Worm (Caenorhabditis elegans) whole organism, young adult: Measurements from ENCODE around the gene F13H8.3.
A peak's percentile ranks its signal among the peaks of the same experiment; 100 is the strongest.

ENCODE experiments used
- B0019.2 ChIP-seq: fragments of 200-800 bp; sonication (Bioruptor generic); conservative IDR thresholded peaks from 2 replicates; pipeline ENCODE4 v1.3.6; 2022; ENCODE audit warnings: missing genetic modification reagents, missing genetic modification characterization, missing compliant biosample characterization
- C17E4.6 ChIP-seq: fragments of 200-800 bp; sonication (Bioruptor generic); IDR thresholded peaks from 2 replicates; pipeline ENCODE4 v1.3.6; 2022; ENCODE audit warnings: missing genetic modification reagents, missing genetic modification characterization, missing compliant biosample characterization
- F22D6.2 ChIP-seq: sonication (generic microtip); optimal IDR thresholded peaks from 2 replicates; lab custom pipeline; 2016; ENCODE audit warnings: mild to moderate bottlenecking, missing genetic modification characterization, missing compliant biosample characterization
- F23B12.7 ChIP-seq: sonication (generic microtip); optimal IDR thresholded peaks from 2 replicates; lab custom pipeline; 2017; ENCODE audit warnings: missing genetic modification characterization, mild to moderate bottlenecking, missing compliant biosample characterization, antibody characterized with exemption, moderate library complexity; ENCODE audit not compliant: insufficient read depth
- K11D2.4 ChIP-seq: fragments of 200-800 bp; sonication (Bioruptor generic); IDR thresholded peaks from 2 replicates; pipeline ENCODE4 v1.3.6; 2022; ENCODE audit warnings: missing genetic modification reagents, missing genetic modification characterization, missing compliant biosample characterization
- T07F8.4 ChIP-seq: sonication (generic microtip); optimal IDR thresholded peaks from 2 replicates; lab custom pipeline; 2016; ENCODE audit warnings: mild to moderate bottlenecking, missing genetic modification characterization, moderate library complexity, missing compliant biosample characterization
- Y53F4B.3 ChIP-seq: fragments of 200-800 bp; sonication (Bioruptor generic); IDR thresholded peaks from 2 replicates; pipeline ENCODE4 v1.3.6; 2022; ENCODE audit warnings: missing genetic modification reagents, missing genetic modification characterization, missing compliant biosample characterization
- Y53G8AR.9 ChIP-seq: fragments of 200-800 bp; sonication (Bioruptor generic); conservative IDR thresholded peaks from 2 replicates; pipeline ENCODE4 v1.3.6; 2022; ENCODE audit warnings: missing genetic modification reagents, missing genetic modification characterization, missing compliant biosample characterization
- Y56A3A.18 ChIP-seq: fragments of 200-800 bp; sonication (Bioruptor generic); IDR thresholded peaks from 2 replicates; pipeline ENCODE4 v1.3.6; 2022; ENCODE audit warnings: missing genetic modification reagents, missing genetic modification characterization, missing compliant biosample characterization
- Y67H2A.10 ChIP-seq: fragments of 200-800 bp; sonication (Bioruptor generic); conservative IDR thresholded peaks from 2 replicates; pipeline ENCODE4 v1.3.6; 2022; ENCODE audit warnings: missing genetic modification reagents, missing genetic modification characterization, missing compliant biosample characterization
- ama-1 ChIP-seq, 3 experiments: fragments of 150-350 bp in 1 of 3; sonication (generic microtip) in 2 of 3; optimal IDR thresholded peaks; 2 replicates each; lab custom pipeline; 2014 to 2018; ENCODE audit warnings: missing biosample characterization in 2 of 3, missing genetic modification characterization in 2 of 3, missing genetic modification reagents in 2 of 3
- atf-7 ChIP-seq: sonication (generic microtip); optimal IDR thresholded peaks from 2 replicates; lab custom pipeline; 2017; ENCODE audit warnings: mild to moderate bottlenecking, missing genetic modification characterization, missing compliant biosample characterization
- attf-5 ChIP-seq: fragments of 200-800 bp; sonication (Bioruptor generic); optimal IDR thresholded peaks from 2 replicates; lab custom pipeline; 2018; ENCODE audit warnings: mild to moderate bottlenecking, missing genetic modification characterization, missing compliant biosample characterization
- attf-6 ChIP-seq: fragments of 200-800 bp; sonication (Bioruptor generic); IDR thresholded peaks from 2 replicates; pipeline ENCODE4 v1.3.6; 2022; ENCODE audit warnings: missing genetic modification reagents, missing genetic modification characterization, missing compliant biosample characterization
- cebp-2 ChIP-seq: fragments of 200-800 bp; sonication (Bioruptor generic); IDR thresholded peaks from 2 replicates; pipeline ENCODE4 v1.3.6; 2022; ENCODE audit warnings: missing genetic modification characterization, missing compliant biosample characterization
- ceh-100 ChIP-seq: fragments of 200-800 bp; sonication (Bioruptor generic); IDR thresholded peaks from 2 replicates; pipeline ENCODE4 v1.3.6; 2022; ENCODE audit warnings: missing genetic modification reagents, missing genetic modification characterization, missing compliant biosample characterization
- ceh-27 ChIP-seq: fragments of 200-800 bp; sonication (Bioruptor generic); optimal IDR thresholded peaks from 2 replicates; lab custom pipeline; 2018; ENCODE audit warnings: mild to moderate bottlenecking, missing genetic modification characterization, moderate library complexity, missing compliant biosample characterization
- ceh-79 ChIP-seq: sonication (generic microtip); optimal IDR thresholded peaks from 2 replicates; lab custom pipeline; 2017; ENCODE audit warnings: mild to moderate bottlenecking, missing genetic modification characterization, missing compliant biosample characterization
- ceh-91 ChIP-seq: fragments of 200-800 bp; sonication (Bioruptor generic); IDR thresholded peaks from 2 replicates; pipeline ENCODE4 v1.3.6; 2022; ENCODE audit warnings: missing genetic modification reagents, missing genetic modification characterization, missing compliant biosample characterization
- die-1 ChIP-seq: sonication (generic microtip); optimal IDR thresholded peaks from 2 replicates; lab custom pipeline; 2016; ENCODE audit warnings: missing genotype, mild to moderate bottlenecking, missing genetic modification characterization, missing compliant biosample characterization
- egl-44 ChIP-seq: fragments of 200-800 bp; sonication (Bioruptor generic); IDR thresholded peaks from 2 replicates; pipeline ENCODE4 v1.3.6; 2022; ENCODE audit warnings: missing genetic modification reagents, missing genetic modification characterization, missing compliant biosample characterization
- egrh-3 ChIP-seq: fragments of 200-800 bp; sonication (Bioruptor generic); IDR thresholded peaks from 2 replicates; pipeline ENCODE4 v1.3.6; 2022; ENCODE audit warnings: missing genetic modification reagents, missing genetic modification characterization, missing compliant biosample characterization
- ekl-4 ChIP-seq: fragments of 200-800 bp; sonication (Bioruptor generic); IDR thresholded peaks from 2 replicates; pipeline ENCODE4 v1.3.6; 2022; ENCODE audit warnings: missing genetic modification reagents, missing genetic modification characterization, missing compliant biosample characterization
- hlh-26 ChIP-seq: fragments of 200-800 bp; sonication (Bioruptor generic); conservative IDR thresholded peaks from 2 replicates; pipeline ENCODE4 v1.3.6; 2022; ENCODE audit warnings: missing genetic modification reagents, missing genetic modification characterization, missing compliant biosample characterization
- lag-1 ChIP-seq: fragments of 200-800 bp; sonication (Bioruptor generic); IDR thresholded peaks from 2 replicates; pipeline ENCODE4 v1.3.6; 2022; ENCODE audit warnings: missing genetic modification reagents, missing genetic modification characterization, missing compliant biosample characterization
- let-526 ChIP-seq: fragments of 200-800 bp; sonication (Bioruptor generic); IDR thresholded peaks from 2 replicates; pipeline ENCODE4 v1.3.6; 2022; ENCODE audit warnings: missing genetic modification reagents, missing genetic modification characterization, missing compliant biosample characterization
- let-607 ChIP-seq, 2 experiments: fragments of 200-800 bp in 1 of 2; sonication (Bioruptor generic) in 1 of 2; sonication (generic microtip) in 1 of 2; optimal IDR thresholded peaks; 2 replicates each; lab custom pipeline; 2016 to 2018; ENCODE audit warnings: mild to moderate bottlenecking in 2 of 2, missing compliant biosample characterization in 2 of 2, missing genetic modification characterization in 2 of 2, moderate library complexity in 2 of 2, missing genotype in 1 of 2
- lir-1 ChIP-seq: fragments of 200-800 bp; sonication (Bioruptor generic); conservative IDR thresholded peaks from 2 replicates; pipeline ENCODE4 v1.3.6; 2022; ENCODE audit warnings: missing genetic modification reagents, missing genetic modification characterization, missing compliant biosample characterization
- mel-28 ChIP-seq: sonication (generic microtip); optimal IDR thresholded peaks from 2 replicates; lab custom pipeline; 2016; ENCODE audit warnings: borderline replicate concordance, mild to moderate bottlenecking, missing genetic modification characterization, missing compliant biosample characterization
- nfya-2 ChIP-seq: fragments of 200-800 bp; sonication (Bioruptor generic); IDR thresholded peaks from 2 replicates; pipeline ENCODE4 v1.3.6; 2022; ENCODE audit warnings: missing genetic modification reagents, missing genetic modification characterization, missing compliant biosample characterization
- nfyb-1 ChIP-seq: fragments of 200-800 bp; sonication (Bioruptor generic); IDR thresholded peaks from 2 replicates; pipeline ENCODE4 v1.3.6; 2022; ENCODE audit warnings: missing genetic modification reagents, missing genetic modification characterization, missing compliant biosample characterization
- nhr-27 ChIP-seq: fragments of 200-800 bp; sonication (Bioruptor generic); optimal IDR thresholded peaks from 2 replicates; lab custom pipeline; 2018; ENCODE audit warnings: mild to moderate bottlenecking, missing genetic modification characterization, moderate library complexity, missing compliant biosample characterization
- nhr-90 ChIP-seq: sonication (generic microtip); optimal IDR thresholded peaks from 2 replicates; lab custom pipeline; 2016; ENCODE audit warnings: missing genotype, mild to moderate bottlenecking, missing genetic modification characterization, missing compliant biosample characterization
- pbrm-1 ChIP-seq: fragments of 200-800 bp; sonication (Bioruptor generic); IDR thresholded peaks from 2 replicates; pipeline ENCODE4 v1.3.6; 2022; ENCODE audit warnings: missing genetic modification reagents, missing genetic modification characterization, missing compliant biosample characterization
- repo-1 ChIP-seq: sonication (generic microtip); optimal IDR thresholded peaks from 2 replicates; lab custom pipeline; 2017; ENCODE audit warnings: mild to moderate bottlenecking, missing genetic modification characterization, missing compliant biosample characterization
- rpc-1 ChIP-seq, 2 experiments: fragments of 150-350 bp in 1 of 2; sonication (generic microtip) in 1 of 2; optimal IDR thresholded peaks; 2 replicates each; lab custom pipeline; 2014 to 2018; ENCODE audit warnings: missing biosample characterization in 1 of 2, missing genetic modification characterization in 1 of 2, missing genetic modification reagents in 1 of 2, missing genotype in 1 of 2
- sdz-38 ChIP-seq: sonication (generic microtip); optimal IDR thresholded peaks from 2 replicates; lab custom pipeline; 2016; ENCODE audit warnings: missing genotype, missing genetic modification characterization, missing compliant biosample characterization
- snpc-1.3 ChIP-seq: sonication (generic microtip); optimal IDR thresholded peaks from 2 replicates; lab custom pipeline; 2017; ENCODE audit warnings: missing genetic modification characterization, mild to moderate bottlenecking, missing compliant biosample characterization, antibody characterized with exemption, moderate library complexity, missing genotype, missing genetic modification reagents; ENCODE audit not compliant: insufficient read depth
- sptf-2 ChIP-seq: fragments of 200-800 bp; sonication (Bioruptor generic); optimal IDR thresholded peaks from 2 replicates; lab custom pipeline; 2018; ENCODE audit warnings: mild to moderate bottlenecking, missing genetic modification characterization, missing compliant biosample characterization
- tbp1 ChIP-seq: fragments of 200-800 bp; sonication (Bioruptor generic); optimal IDR thresholded peaks from 2 replicates; lab custom pipeline; 2018; ENCODE audit warnings: mild to moderate bottlenecking, missing genetic modification characterization, missing compliant biosample characterization
- tbx-9 ChIP-seq: sonication (generic microtip); optimal IDR thresholded peaks from 2 replicates; lab custom pipeline; 2016; ENCODE audit warnings: borderline replicate concordance, missing genetic modification characterization, inconsistent platforms, missing compliant biosample characterization
- xnd-1 ChIP-seq: sonication (generic microtip); optimal IDR thresholded peaks from 2 replicates; lab custom pipeline; 2016; ENCODE audit warnings: missing genotype, missing genetic modification reagents, missing genetic modification characterization, missing compliant biosample characterization
- ztf-22 ChIP-seq: fragments of 200-800 bp; sonication (Bioruptor generic); optimal IDR thresholded peaks from 2 replicates; lab custom pipeline; 2018; ENCODE audit warnings: mild to moderate bottlenecking, missing genetic modification characterization, moderate library complexity, missing compliant biosample characterization
- ztf-25 ChIP-seq: fragments of 200-800 bp; sonication (Bioruptor generic); IDR thresholded peaks from 2 replicates; pipeline ENCODE4 v1.3.6; 2022; ENCODE audit warnings: missing genetic modification reagents, missing genetic modification characterization, missing compliant biosample characterization

Gene F13H8.3

ce11 chrII:6252707-6253106 is 11.1 kb upstream of the F13H8.3 start (continued):
- no peak for TF ChIP-seq ama-1 (optimal IDR thresholded peaks at IDR 0.05; lab: Kevin White, UChicago)
- TF ChIP-seq ama-1 (GFP tag; optimal IDR thresholded peaks at IDR 0.05; lab: Kevin White, UChicago) = peak in 1 of 2 experiments; percentile 74
- peak; percentile 44 for TF ChIP-seq snpc-1.3
- no peak for TF ChIP-seq ceh-91
- TF ChIP-seq rpc-1 (optimal IDR thresholded peaks at IDR 0.05; lab: Kevin White, UChicago) = no peak
- TF ChIP-seq rpc-1 (tag; optimal IDR thresholded peaks at IDR 0.05; lab: Kevin White, UChicago) = no peak
- peak; percentile 73 for TF ChIP-seq ekl-4 (GFP tag; lab: Robert Waterston, UW)
- TF ChIP-seq repo-1 (tag; lab: Kevin White, UChicago) = peak; percentile 37
- TF ChIP-seq let-607 (tag; optimal IDR thresholded peaks at IDR 0.05; lab: Kevin White, UChicago) = no peak
- TF ChIP-seq egl-44 (GFP tag; lab: Robert Waterston, UW) = no peak
- TF ChIP-seq Y53F4B.3 (GFP tag; lab: Robert Waterston, UW) = no peak
- peak; percentile 68; the same call in 1 of the 2 replicates for TF ChIP-seq attf-6 (GFP tag; lab: Robert Waterston, UW)
- no peak for TF ChIP-seq ceh-100 (GFP tag; lab: Robert Waterston, UW)
- no peak for TF ChIP-seq F23B12.7 (tag; lab: Kevin White, UChicago)
- no peak for TF ChIP-seq ceh-27 (GFP tag; lab: Kevin White, UChicago)
- TF ChIP-seq C17E4.6 (GFP tag; lab: Robert Waterston, UW) = no peak
- TF ChIP-seq Y53G8AR.9 (GFP tag; lab: Robert Waterston, UW) = peak; percentile 82
- TF ChIP-seq pbrm-1 (GFP tag; lab: Robert Waterston, UW) = 0 out of 2 replicates have a peak, but pooled peaks have one; percentile 29

- no peak for TF ChIP-seq F22D6.2 (tag; lab: Kevin White, UChicago)
- TF ChIP-seq xnd-1 (tag; lab: Kevin White, UChicago) = no peak
- no peak for TF ChIP-seq attf-6 (GFP tag; lab: Robert Waterston, UW)
- TF ChIP-seq B0019.2 (GFP tag; lab: Robert Waterston, UW) = no peak
- no peak for TF ChIP-seq ztf-22 (GFP tag; lab: Kevin White, UChicago)
- TF ChIP-seq ztf-25 (GFP tag; lab: Robert Waterston, UW) = no peak
- no peak for TF ChIP-seq K11D2.4 (GFP tag; lab: Robert Waterston, UW)
- TF ChIP-seq T07F8.4 (tag; lab: Kevin White, UChicago) = no peak
- TF ChIP-seq tbp1 = no peak
- TF ChIP-seq nhr-27 (tag; lab: Kevin White, UChicago) = no peak
- TF ChIP-seq die-1 (tag; lab: Kevin White, UChicago) = no peak
- no peak for TF ChIP-seq sdz-38 (tag; lab: Kevin White, UChicago)
Observed at ce11 chrII:6256024-6256423, 7.8 kb upstream of the F13H8.3 start, which contains the start of gene F13H8.5. Gene F13H8.5, minus strand, starts transcription at chrII:6256124.

DNA sequence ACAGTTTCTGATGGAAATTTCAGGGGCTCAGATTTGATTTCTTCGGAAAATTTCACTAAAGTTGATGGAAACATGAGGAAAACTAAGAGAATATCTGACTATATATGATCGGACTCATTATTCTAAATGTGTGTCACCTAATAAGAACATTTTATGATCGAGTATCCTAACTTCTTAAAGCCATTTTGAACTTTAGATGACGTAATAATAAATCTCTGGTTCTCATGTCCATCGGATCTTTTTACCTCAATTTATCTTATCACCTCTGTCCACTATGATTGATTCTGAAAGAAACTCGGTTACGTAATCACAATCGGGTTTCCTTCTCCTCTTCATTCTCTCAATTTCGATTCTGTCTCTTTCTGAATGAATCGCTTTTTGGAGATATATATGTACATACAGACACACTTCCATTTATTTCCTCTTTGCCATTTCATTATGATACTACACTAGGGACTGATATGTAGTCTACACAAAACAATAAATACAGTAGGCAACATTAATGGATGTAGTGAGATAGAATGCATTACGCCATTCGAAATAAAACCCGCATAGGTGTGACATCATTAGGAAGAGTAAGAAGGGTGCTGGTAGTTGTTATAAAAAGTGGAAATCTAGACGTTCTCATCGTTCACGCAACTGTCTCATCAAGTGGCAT is 6.4 kb upstream of the F13H8.3 start:
- TF ChIP-seq Y56A3A.18 (GFP tag; lab: Robert Waterston, UW) (no peak), mel-28 (tag; lab: Kevin White, UChicago) (no peak), cebp-2 (GFP tag; lab: Robert Waterston, UW) (no peak), lir-1 (GFP tag; lab: Robert Waterston, UW) (no peak), Y67H2A.10 (GFP tag; lab: Robert Waterston, UW) (no peak), let-607 (tag; optimal IDR thresholded peaks at IDR 0.05; lab: Kevin White, UChicago) (no peak), nhr-90 (no peak), sptf-2 (GFP tag; lab: Kevin White, UChicago) (no peak), hlh-26 (GFP tag; lab: Robert Waterston, UW) (no peak), lag-1 (GFP tag; lab: Robert Waterston, UW) (no peak), let-526 (no peak), atf-7 (tag; lab: Kevin White, UChicago) (no peak), nfya-2 (no peak), nfyb-1 (GFP tag; lab: Robert Waterston, UW) (no peak), tbx-9 (no peak), attf-5 (GFP tag; lab: Kevin White, UChicago) (no peak), ceh-79 (tag; lab: Kevin White, UChicago) (no peak), egrh-3 (GFP tag; lab: Robert Waterston, UW) (no peak)
